Worm (Caenorhabditis elegans) whole organism, young adult: ENCODE measurements around the gene ZK721.3.

Experiments used
- B0261.1 ChIP-seq: sonication (generic microtip); optimal IDR thresholded peaks from 2 replicates; lab custom pipeline; 2016; ENCODE audit warnings: mild to moderate bottlenecking, missing genetic modification characterization, moderate library complexity, missing compliant biosample characterization
- D2030.7 ChIP-seq: fragments of 200-800 bp; sonication (Bioruptor generic); IDR thresholded peaks from 2 replicates; pipeline ENCODE4 v1.3.6; 2022; ENCODE audit warnings: missing genetic modification reagents, missing genetic modification characterization, missing compliant biosample characterization
- F10E7.11 ChIP-seq: sonication (generic microtip); optimal IDR thresholded peaks from 2 replicates; lab custom pipeline; 2017; ENCODE audit warnings: mild to moderate bottlenecking, missing genetic modification characterization, moderate library complexity, missing compliant biosample characterization
- F22D6.2 ChIP-seq: sonication (generic microtip); optimal IDR thresholded peaks from 2 replicates; lab custom pipeline; 2016; ENCODE audit warnings: mild to moderate bottlenecking, missing genetic modification characterization, missing compliant biosample characterization
- F33H1.4 ChIP-seq: fragments of 200-800 bp; sonication (Bioruptor generic); IDR thresholded peaks from 2 replicates; pipeline ENCODE4 v1.3.6; 2022; ENCODE audit warnings: missing genetic modification reagents, missing genetic modification characterization, missing compliant biosample characterization
- F39B2.1 ChIP-seq: fragments of 200-800 bp; sonication (Bioruptor generic); IDR thresholded peaks from 2 replicates; pipeline ENCODE4 v1.3.6; 2022; ENCODE audit warnings: missing genetic modification reagents, missing genetic modification characterization, missing compliant biosample characterization
- Y56A3A.18 ChIP-seq: fragments of 200-800 bp; sonication (Bioruptor generic); IDR thresholded peaks from 2 replicates; pipeline ENCODE4 v1.3.6; 2022; ENCODE audit warnings: missing genetic modification reagents, missing genetic modification characterization, missing compliant biosample characterization
- akir-1 ChIP-seq: fragments of 200-800 bp; sonication (Bioruptor generic); optimal IDR thresholded peaks from 2 replicates; lab custom pipeline; 2018; ENCODE audit warnings: mild to moderate bottlenecking, missing genetic modification characterization, moderate library complexity, missing compliant biosample characterization
- aptf-3 ChIP-seq: fragments of 200-800 bp; sonication (Bioruptor generic); IDR thresholded peaks from 2 replicates; pipeline ENCODE4 v1.3.6; 2022; ENCODE audit warnings: missing genetic modification characterization, missing compliant biosample characterization
- bed-1 ChIP-seq: fragments of 200-800 bp; sonication (Bioruptor generic); IDR thresholded peaks from 2 replicates; pipeline ENCODE4 v1.3.6; 2022; ENCODE audit warnings: missing genetic modification reagents, missing genetic modification characterization, missing compliant biosample characterization
- ccch-3 ChIP-seq: fragments of 200-800 bp; sonication (Bioruptor generic); optimal IDR thresholded peaks from 2 replicates; lab custom pipeline; 2018; ENCODE audit warnings: mild to moderate bottlenecking, missing genetic modification characterization, missing compliant biosample characterization
- ceh-100 ChIP-seq: fragments of 200-800 bp; sonication (Bioruptor generic); IDR thresholded peaks from 2 replicates; pipeline ENCODE4 v1.3.6; 2022; ENCODE audit warnings: missing genetic modification reagents, missing genetic modification characterization, missing compliant biosample characterization
- ceh-79 ChIP-seq: sonication (generic microtip); optimal IDR thresholded peaks from 2 replicates; lab custom pipeline; 2017; ENCODE audit warnings: mild to moderate bottlenecking, missing genetic modification characterization, missing compliant biosample characterization
- egl-44 ChIP-seq: fragments of 200-800 bp; sonication (Bioruptor generic); IDR thresholded peaks from 2 replicates; pipeline ENCODE4 v1.3.6; 2022; ENCODE audit warnings: missing genetic modification reagents, missing genetic modification characterization, missing compliant biosample characterization
- egrh-3 ChIP-seq: fragments of 200-800 bp; sonication (Bioruptor generic); IDR thresholded peaks from 2 replicates; pipeline ENCODE4 v1.3.6; 2022; ENCODE audit warnings: missing genetic modification reagents, missing genetic modification characterization, missing compliant biosample characterization
- gei-17 ChIP-seq: fragments of 200-800 bp; sonication (Bioruptor generic); optimal IDR thresholded peaks from 2 replicates; lab custom pipeline; 2018; ENCODE audit warnings: mild to moderate bottlenecking, missing genetic modification characterization, missing compliant biosample characterization
- lin-26 ChIP-seq: fragments of 200-800 bp; sonication (Bioruptor generic); IDR thresholded peaks from 2 replicates; pipeline ENCODE4 v1.3.6; 2022; ENCODE audit warnings: missing genetic modification reagents, missing genetic modification characterization, missing compliant biosample characterization
- lin-35 ChIP-seq, 3 experiments: fragments of 150-350 bp in 2 of 3; sonication (generic microtip) in 1 of 3; optimal IDR thresholded peaks; 2 replicates each; lab custom pipeline; 2014 to 2018; ENCODE audit warnings: missing biosample characterization in 3 of 3, missing genetic modification characterization in 3 of 3, missing genetic modification reagents in 3 of 3
- madf-6 ChIP-seq: fragments of 200-800 bp; sonication (Bioruptor generic); IDR thresholded peaks from 2 replicates; pipeline ENCODE4 v1.3.6; 2022; ENCODE audit warnings: missing genetic modification reagents, missing genetic modification characterization, missing compliant biosample characterization
- nfya-1 ChIP-seq: sonication (generic microtip); optimal IDR thresholded peaks from 2 replicates; lab custom pipeline; 2017; ENCODE audit warnings: antibody characterized with exemption, missing compliant biosample characterization, missing genetic modification characterization, borderline replicate concordance; ENCODE audit not compliant: insufficient read depth
- nfya-2 ChIP-seq: fragments of 200-800 bp; sonication (Bioruptor generic); IDR thresholded peaks from 2 replicates; pipeline ENCODE4 v1.3.6; 2022; ENCODE audit warnings: missing genetic modification reagents, missing genetic modification characterization, missing compliant biosample characterization
- nhr-120 ChIP-seq: fragments of 200-800 bp; sonication (Bioruptor generic); IDR thresholded peaks from 2 replicates; pipeline ENCODE4 v1.3.6; 2022; ENCODE audit warnings: missing genetic modification characterization, missing compliant biosample characterization
- nhr-80 ChIP-seq: sonication (generic microtip); optimal IDR thresholded peaks from 2 replicates; lab custom pipeline; 2016; ENCODE audit warnings: missing genetic modification characterization, missing compliant biosample characterization
- nhr-90 ChIP-seq: sonication (generic microtip); optimal IDR thresholded peaks from 2 replicates; lab custom pipeline; 2016; ENCODE audit warnings: missing genotype, mild to moderate bottlenecking, missing genetic modification characterization, missing compliant biosample characterization
- repo-1 ChIP-seq: sonication (generic microtip); optimal IDR thresholded peaks from 2 replicates; lab custom pipeline; 2017; ENCODE audit warnings: mild to moderate bottlenecking, missing genetic modification characterization, missing compliant biosample characterization
- rpc-1 ChIP-seq, 2 experiments: fragments of 150-350 bp in 1 of 2; sonication (generic microtip) in 1 of 2; optimal IDR thresholded peaks; 2 replicates each; lab custom pipeline; 2014 to 2018; ENCODE audit warnings: missing biosample characterization in 1 of 2, missing genetic modification characterization in 1 of 2, missing genetic modification reagents in 1 of 2, missing genotype in 1 of 2
- snpc-1.1 ChIP-seq: sonication (generic microtip); optimal IDR thresholded peaks from 2 replicates; lab custom pipeline; 2017; ENCODE audit warnings: missing genetic modification characterization, mild to moderate bottlenecking, missing compliant biosample characterization, antibody characterized with exemption, moderate library complexity, missing genotype, missing genetic modification reagents; ENCODE audit not compliant: insufficient read depth
- snpc-4 ChIP-seq, 5 experiments: fragments of 150-350 bp in 1 of 5; sonication (generic microtip) in 4 of 5; optimal IDR thresholded peaks; 2 replicates each; lab custom pipeline; 2014 to 2018; ENCODE audit warnings: missing genetic modification characterization in 5 of 5, missing biosample characterization in 3 of 5, antibody characterized with exemption in 2 of 5, mild to moderate bottlenecking in 2 of 5, missing compliant biosample characterization in 2 of 5, missing genotype in 2 of 5, moderate library complexity in 2 of 5, missing genetic modification reagents in 1 of 5
- somi-1 ChIP-seq: fragments of 200-800 bp; sonication (Bioruptor generic); optimal IDR thresholded peaks from 2 replicates; lab custom pipeline; 2018; ENCODE audit warnings: mild to moderate bottlenecking, missing genetic modification characterization, missing compliant biosample characterization
- sptf-2 ChIP-seq: fragments of 200-800 bp; sonication (Bioruptor generic); optimal IDR thresholded peaks from 2 replicates; lab custom pipeline; 2018; ENCODE audit warnings: mild to moderate bottlenecking, missing genetic modification characterization, missing compliant biosample characterization
- xnd-1 ChIP-seq: sonication (generic microtip); optimal IDR thresholded peaks from 2 replicates; lab custom pipeline; 2016; ENCODE audit warnings: missing genotype, missing genetic modification reagents, missing genetic modification characterization, missing compliant biosample characterization
- zfh-2 ChIP-seq: fragments of 200-800 bp; sonication (Bioruptor generic); conservative IDR thresholded peaks from 2 replicates; pipeline ENCODE4 v1.3.6; 2022; ENCODE audit warnings: missing genetic modification reagents, missing genetic modification characterization, missing compliant biosample characterization
- ztf-18 ChIP-seq: sonication (generic microtip); optimal IDR thresholded peaks from 2 replicates; lab custom pipeline; 2016; ENCODE audit warnings: missing genotype, mild to moderate bottlenecking, missing genetic modification characterization, missing compliant biosample characterization
- ztf-22 ChIP-seq: fragments of 200-800 bp; sonication (Bioruptor generic); optimal IDR thresholded peaks from 2 replicates; lab custom pipeline; 2018; ENCODE audit warnings: mild to moderate bottlenecking, missing genetic modification characterization, moderate library complexity, missing compliant biosample characterization
- ztf-25 ChIP-seq: fragments of 200-800 bp; sonication (Bioruptor generic); IDR thresholded peaks from 2 replicates; pipeline ENCODE4 v1.3.6; 2022; ENCODE audit warnings: missing genetic modification reagents, missing genetic modification characterization, missing compliant biosample characterization

The ZK721.3 gene

ce11 chrX:8752546-8752945, 31.8 kb upstream of the ZK721.3 start:
- TF ChIP-seq ztf-22 (no peak), lin-26 (GFP tag; lab: Robert Waterston, UW) (0 out of 2 replicates have a peak, but pooled peaks have one; percentile 37), snpc-1.1 (tag; lab: Kevin White, UChicago) (no peak), F39B2.1 (GFP tag; lab: Robert Waterston, UW) (no peak), F22D6.2 (no peak), gei-17 (GFP tag; lab: Kevin White, UChicago) (no peak), somi-1 (no peak), ccch-3 (GFP tag; lab: Kevin White, UChicago) (no peak)

DNA sequence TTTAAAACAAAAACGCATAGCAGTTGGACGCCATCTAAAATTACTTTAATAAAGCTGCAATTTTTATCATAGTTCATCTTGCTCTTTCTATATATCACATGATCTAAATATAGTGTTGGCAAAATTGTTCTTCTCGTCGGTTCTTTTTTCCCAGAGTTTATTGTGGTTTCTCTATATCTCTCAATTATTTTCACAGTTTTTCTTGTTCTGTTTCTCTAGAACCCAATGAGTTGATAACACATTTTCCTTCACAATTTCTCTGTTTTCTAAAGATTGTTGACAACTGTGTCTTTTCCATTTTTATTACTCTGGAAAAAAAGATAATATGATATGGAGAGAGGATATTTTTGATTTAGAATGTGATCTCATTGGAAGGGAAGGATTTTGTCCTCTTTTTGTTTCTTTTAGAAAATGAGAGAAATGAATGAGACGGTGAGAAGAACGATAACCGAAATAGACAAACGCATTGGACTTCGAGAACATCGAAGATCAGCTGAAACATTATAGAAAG, 30.0 kb upstream of the ZK721.3 start:
- no peak for TF ChIP-seq ztf-25 (GFP tag; lab: Robert Waterston, UW)

ce11 chrX:8755987-8756386, 28.3 kb upstream of the ZK721.3 start:
- TF ChIP-seq bed-1 (GFP tag; lab: Robert Waterston, UW): no peak
- no peak for TF ChIP-seq madf-6 (GFP tag; lab: Robert Waterston, UW)
- no peak for TF ChIP-seq nhr-90 (tag; lab: Kevin White, UChicago)
- no peak for TF ChIP-seq sptf-2
- peak; percentile 14 for TF ChIP-seq nhr-80 (tag; lab: Kevin White, UChicago)
- TF ChIP-seq ztf-18 (tag; lab: Kevin White, UChicago): no peak

DNA sequence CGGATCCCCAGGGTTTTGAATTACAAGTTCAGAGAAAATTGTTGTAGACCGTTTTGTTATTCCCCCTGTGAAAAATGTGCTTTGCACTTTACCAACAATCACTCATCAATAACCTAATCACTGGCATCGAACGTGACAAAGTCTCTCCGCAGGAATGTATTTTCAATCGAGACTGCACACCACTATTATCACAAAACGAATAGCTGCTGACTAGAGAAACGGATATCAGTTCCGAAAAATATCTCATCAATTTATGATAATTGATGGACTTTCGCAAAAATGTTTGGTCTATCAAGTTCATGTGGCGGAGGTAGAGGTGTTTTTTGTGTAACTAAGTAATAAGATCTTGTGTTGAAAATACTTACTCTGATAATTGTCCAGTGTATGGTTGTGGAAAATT, 23.3 kb upstream of the ZK721.3 start:
- TF ChIP-seq akir-1 (no peak), xnd-1 (no peak), F33H1.4 (no peak), F10E7.11 (tag; lab: Kevin White, UChicago) (no peak), sptf-2 (no peak), ceh-100 (GFP tag; lab: Robert Waterston, UW) (no peak), snpc-4 (GFP tag; optimal IDR thresholded peaks at IDR 0.05; lab: Kevin White, UChicago) (no peak), snpc-4 (tag; optimal IDR thresholded peaks at IDR 0.05; lab: Kevin White, UChicago) (no peak), repo-1 (tag; lab: Kevin White, UChicago) (no peak), ceh-79 (tag; lab: Kevin White, UChicago) (no peak), lin-26 (GFP tag; lab: Robert Waterston, UW) (no peak), nfya-1 (tag; lab: Kevin White, UChicago) (no peak), ztf-22 (no peak), nfya-2 (GFP tag; lab: Robert Waterston, UW) (no peak), D2030.7 (no peak), nhr-120 (no peak), B0261.1 (tag; lab: Kevin White, UChicago) (no peak), zfh-2 (GFP tag; lab: Robert Waterston, UW) (no peak)

DNA sequence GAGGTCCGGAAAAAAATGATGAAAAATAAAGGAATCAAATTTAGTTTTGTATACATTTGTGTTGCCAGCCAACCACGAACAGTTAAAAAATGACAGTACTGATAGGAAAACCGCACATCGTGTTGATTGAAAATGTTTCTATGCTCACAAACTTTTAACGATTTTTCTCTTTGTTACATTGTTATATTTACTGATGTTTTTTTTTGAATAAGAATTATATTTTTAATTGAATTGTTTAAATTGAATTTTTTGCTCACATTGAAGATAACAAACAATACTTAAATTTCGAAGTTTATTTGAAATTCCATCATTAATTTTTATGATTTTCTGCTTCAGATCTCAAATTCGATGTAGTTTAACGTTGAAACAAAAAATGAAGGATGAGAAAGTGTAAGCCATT, 22.8 kb upstream of the ZK721.3 start, which contains the start of gene M02D8.5:
TSS of gene M02D8.5 (minus strand) at position 101 of the 400 bp plus-strand sequence.
- no peak for TF ChIP-seq bed-1 (GFP tag; lab: Robert Waterston, UW)
- no peak for TF ChIP-seq ztf-25 (GFP tag; lab: Robert Waterston, UW)
- no peak for TF ChIP-seq F10E7.11 (tag; lab: Kevin White, UChicago)
- no peak for TF ChIP-seq Y56A3A.18
- TF ChIP-seq egrh-3 (GFP tag; lab: Robert Waterston, UW): no peak
- TF ChIP-seq egl-44 (GFP tag; lab: Robert Waterston, UW): no peak
- no peak for TF ChIP-seq aptf-3 (GFP tag; lab: Robert Waterston, UW)
- TF ChIP-seq lin-35 (GFP tag; optimal IDR thresholded peaks at IDR 0.05; lab: Kevin White, UChicago): no peak
- no peak for TF ChIP-seq nfya-2 (GFP tag; lab: Robert Waterston, UW)
- TF ChIP-seq rpc-1 (optimal IDR thresholded peaks at IDR 0.05; lab: Kevin White, UChicago): no peak
- no peak for TF ChIP-seq rpc-1 (tag; optimal IDR thresholded peaks at IDR 0.05; lab: Kevin White, UChicago)
